Fruit fly (Drosophila melanogaster): ENCODE data around the gene CG33098.

The CG33098 gene

dm6 chr3R:12431030-12431489 is 44.1 kb downstream of the CG33098 start, which contains the start of gene Prosalpha2:
Prosalpha2 (plus strand) TSS chr3R:12431321.
- TF ChIP-seq pad (GFP tag; optimal IDR thresholded peaks at IDR 0.05) = no peak
- peak; percentile 84 to 99 for TF ChIP-seq cnc (optimal IDR thresholded peaks at IDR 0.05)
- TF ChIP-seq CG12768 (GFP tag; optimal IDR thresholded peaks at IDR 0.05) = no peak
- TF ChIP-seq CG7045 (GFP tag; optimal IDR thresholded peaks at IDR 0.05) = no peak
- TF ChIP-seq Clk (GFP tag; optimal IDR thresholded peaks at IDR 0.05) = no peak
- TF ChIP-seq Mnt (GFP tag; optimal IDR thresholded peaks at IDR 0.05) = peak; percentile 18
- no peak for TF ChIP-seq ovo (GFP tag; optimal IDR thresholded peaks at IDR 0.05)
- no peak for TF ChIP-seq CG1620 (GFP tag; optimal IDR thresholded peaks at IDR 0.05)

- TF ChIP-seq Crg-1 (GFP tag; optimal IDR thresholded peaks at IDR 0.05) (peak; percentile 10), CG1620 (GFP tag; optimal IDR thresholded peaks at IDR 0.05) (no peak), CG7045 (GFP tag; optimal IDR thresholded peaks at IDR 0.05) (peak; percentile 38), toe (GFP tag; optimal IDR thresholded peaks at IDR 0.05) (no peak), CG33017 (tag; optimal IDR thresholded peaks at IDR 0.05) (peak; percentile 31), ovo (GFP tag; optimal IDR thresholded peaks at IDR 0.05) (peak; percentile 16), bab1 (GFP tag; optimal IDR thresholded peaks at IDR 0.05) (peak; percentile 67), CG5204 (GFP tag; optimal IDR thresholded peaks at IDR 0.05) (no peak), pad (GFP tag; optimal IDR thresholded peaks at IDR 0.05) (peak; percentile 39), CG14711 (tag; optimal IDR thresholded peaks at IDR 0.05) (peak; percentile 91), cnc (optimal IDR thresholded peaks at IDR 0.05) (peak in 1 of 2 experiments; percentile 10), kay (GFP tag; ENCODE audit: borderline replicate concordance) (no peak), Clk (GFP tag; optimal IDR thresholded peaks at IDR 0.05) (peak; percentile 32), CG11617 (GFP tag; optimal IDR thresholded peaks at IDR 0.05) (peak; percentile 72), CG7101 (tag; optimal IDR thresholded peaks at IDR 0.05) (peak; percentile 56), cic (GFP tag; optimal IDR thresholded peaks at IDR 0.05) (peak; percentile 7), Mnt (GFP tag; optimal IDR thresholded peaks at IDR 0.05) (peak; percentile 51), Hr96 (GFP tag; optimal IDR thresholded peaks at IDR 0.05) (no peak), CG12768 (GFP tag; optimal IDR thresholded peaks at IDR 0.05) (peak; percentile 28), tj (GFP tag; optimal IDR thresholded peaks at IDR 0.05) (peak; percentile 12)
These were observed 46.8 kb downstream of the CG33098 start, which contains the start of the genes Aos1 and Srlp for dm6 chr3R:12433764-12434163. Aos1 (minus strand) TSS chr3R:12433822. Srlp (plus strand) TSS chr3R:12434098.

dm6 chr3R:12435948-12436347 is 49.0 kb downstream of the CG33098 start, which contains the start of gene Desat2:
Desat2 (plus strand) TSS chr3R:12436248.
- TF ChIP-seq ovo (GFP tag; optimal IDR thresholded peaks at IDR 0.05) (no peak), CG7101 (tag; optimal IDR thresholded peaks at IDR 0.05) (no peak), pad (GFP tag; optimal IDR thresholded peaks at IDR 0.05) (no peak), CG5204 (GFP tag; optimal IDR thresholded peaks at IDR 0.05) (no peak), CG7045 (GFP tag; optimal IDR thresholded peaks at IDR 0.05) (no peak), bab1 (GFP tag; optimal IDR thresholded peaks at IDR 0.05) (no peak), Crg-1 (GFP tag; optimal IDR thresholded peaks at IDR 0.05) (no peak), Hr96 (GFP tag; optimal IDR thresholded peaks at IDR 0.05) (no peak), toe (GFP tag; optimal IDR thresholded peaks at IDR 0.05) (no peak), Clk (GFP tag; optimal IDR thresholded peaks at IDR 0.05) (no peak), CG33017 (tag; optimal IDR thresholded peaks at IDR 0.05) (no peak), CG1620 (GFP tag; optimal IDR thresholded peaks at IDR 0.05) (no peak), CG12768 (GFP tag; optimal IDR thresholded peaks at IDR 0.05) (no peak)

Measured in whole organism, adult.